Fruit fly (Drosophila melanogaster) whole organism, embryonic: Measurements from ENCODE around the gene ich.

Experiments
- Ada2b ChIP-seq: fragments of 200-800 bp; sonication (Bioruptor generic); IDR thresholded peaks from 2 replicates; pipeline ENCODE4 v1.3.6; 2022; ENCODE audit warnings: missing biosample characterization, missing genetic modification characterization
- CG10321 ChIP-seq: fragments of 200-800 bp; sonication (Bioruptor generic); IDR thresholded peaks from 2 replicates; pipeline ENCODE4 v1.3.6; 2022; ENCODE audit warnings: missing biosample characterization, missing genetic modification characterization
- CG13296 ChIP-seq: fragments of 200-800 bp; sonication (Bioruptor generic); optimal IDR thresholded peaks from 3 replicates; lab custom pipeline; 2018; ENCODE audit warnings: missing biosample characterization, mild to moderate bottlenecking, missing genetic modification characterization
- CG14860 ChIP-seq: fragments of 200-800 bp; sonication (Bioruptor generic); IDR thresholded peaks from 3 replicates; pipeline ENCODE4 v1.3.6; 2022; ENCODE audit warnings: missing biosample characterization, missing genetic modification characterization; ENCODE audit not compliant: partially characterized antibody
- CG15514 ChIP-seq: fragments of 200-800 bp; sonication (Bioruptor generic); optimal IDR thresholded peaks from 3 replicates; lab custom pipeline; 2017; ENCODE audit warnings: missing biosample characterization, missing genetic modification characterization, mild to moderate bottlenecking, moderate library complexity, missing genetic modification reagents
- CG16813 ChIP-seq: fragments of 200-800 bp; sonication (Bioruptor generic); IDR thresholded peaks from 3 replicates; pipeline ENCODE4 v1.3.6; 2022; ENCODE audit warnings: missing biosample characterization, missing genetic modification characterization; ENCODE audit not compliant: partially characterized antibody
- CG2678 ChIP-seq: fragments of 200-800 bp; sonication (Bioruptor generic); optimal IDR thresholded peaks from 3 replicates; lab custom pipeline; 2019; ENCODE audit warnings: missing biosample characterization, mild to moderate bottlenecking, missing genetic modification characterization, moderate library complexity
- CG31224 ChIP-seq: fragments of 200-800 bp; sonication (Bioruptor generic); IDR thresholded peaks from 2 replicates; pipeline ENCODE4 v1.3.6; 2022; ENCODE audit warnings: missing biosample characterization, missing genetic modification characterization
- CG34376 ChIP-seq: fragments of 200-800 bp; sonication (Bioruptor generic); optimal IDR thresholded peaks from 2 replicates; lab custom pipeline; 2018; ENCODE audit warnings: missing biosample characterization, mild to moderate bottlenecking, missing genetic modification characterization
- CG3995 ChIP-seq: fragments of 200-800 bp; sonication (Bioruptor generic); optimal IDR thresholded peaks from 3 replicates; lab custom pipeline; 2016; ENCODE audit warnings: missing biosample characterization, missing genetic modification characterization
- CG4617 ChIP-seq: fragments of 200-800 bp; sonication (Bioruptor generic); optimal IDR thresholded peaks from 3 replicates; lab custom pipeline; 2016; ENCODE audit warnings: missing biosample characterization, missing genetic modification characterization, borderline replicate concordance
- CG6175 ChIP-seq: fragments of 200-800 bp; sonication (Bioruptor generic); IDR thresholded peaks from 3 replicates; pipeline ENCODE4 v1.3.6; 2022; ENCODE audit warnings: missing biosample characterization, missing genetic modification characterization
- CG6654 ChIP-seq: fragments of 200-800 bp; sonication (Bioruptor generic); optimal IDR thresholded peaks from 2 replicates; lab custom pipeline; 2017; ENCODE audit warnings: missing biosample characterization, mild to moderate bottlenecking, missing genetic modification characterization
- CG6683 ChIP-seq: fragments of 200-800 bp; sonication (Bioruptor generic); optimal IDR thresholded peaks from 2 replicates; lab custom pipeline; 2017; ENCODE audit warnings: missing biosample characterization, mild to moderate bottlenecking, missing genetic modification characterization, missing genetic modification reagents
- CG6791 ChIP-seq: fragments of 200-800 bp; sonication (Bioruptor generic); IDR thresholded peaks from 3 replicates; pipeline ENCODE4 v1.3.6; 2022; ENCODE audit warnings: missing biosample characterization, missing genetic modification characterization; ENCODE audit not compliant: partially characterized antibody
- CG7372 ChIP-seq: fragments of 200-800 bp; sonication (Bioruptor generic); IDR thresholded peaks from 2 replicates; pipeline ENCODE4 v1.3.6; 2022; ENCODE audit warnings: missing biosample characterization, missing genetic modification characterization
- CG8765 ChIP-seq: fragments of 200-800 bp; sonication (Bioruptor generic); IDR thresholded peaks from 2 replicates; pipeline ENCODE4 v1.3.6; 2022; ENCODE audit warnings: missing biosample characterization, missing genetic modification characterization
- CG8924 ChIP-seq: fragments of 200-800 bp; optimal IDR thresholded peaks from 3 replicates; lab custom pipeline; 2019; ENCODE audit warnings: missing biosample characterization, mild to moderate bottlenecking, missing genetic modification characterization, moderate library complexity
- CHES-1-like ChIP-seq: fragments of 200-800 bp; sonication (Bioruptor generic); optimal IDR thresholded peaks from 2 replicates; lab custom pipeline; 2016; ENCODE audit warnings: missing biosample characterization, missing genetic modification characterization
- Dip2 ChIP-seq: fragments of 200-800 bp; sonication (Bioruptor generic); IDR thresholded peaks from 2 replicates; pipeline ENCODE4 v1.3.6; 2022; ENCODE audit warnings: missing biosample characterization, missing genetic modification characterization
- Doc2 ChIP-seq: fragments of 200-800 bp; sonication (Bioruptor generic); IDR thresholded peaks from 2 replicates; pipeline ENCODE4 v1.3.6; 2022; ENCODE audit warnings: missing biosample characterization, missing genetic modification characterization
- Ets65A ChIP-seq: fragments of 200-800 bp; sonication (Bioruptor generic); peaks from one replicate; lab custom pipeline; 2016; ENCODE audit warnings: missing biosample characterization, missing genetic modification characterization
- Fer3 ChIP-seq: fragments of 200-800 bp; sonication (Bioruptor generic); optimal IDR thresholded peaks from 2 replicates; lab custom pipeline; 2018; ENCODE audit warnings: missing biosample characterization, mild to moderate bottlenecking, missing genetic modification characterization, moderate library complexity
- H2.0 ChIP-seq: fragments of 200-800 bp; sonication (Bioruptor generic); IDR thresholded peaks from 2 replicates; pipeline ENCODE4 v1.3.6; 2022; ENCODE audit warnings: missing biosample characterization, missing genetic modification characterization
- HLH54F ChIP-seq: fragments of 200-800 bp; sonication (Bioruptor generic); optimal IDR thresholded peaks from 3 replicates; lab custom pipeline; 2016; ENCODE audit warnings: missing biosample characterization, missing genetic modification characterization
- Hey ChIP-seq: fragments of 200-800 bp; sonication (Bioruptor generic); optimal IDR thresholded peaks from 3 replicates; lab custom pipeline; 2018; ENCODE audit warnings: missing biosample characterization, mild to moderate bottlenecking, missing genetic modification characterization
- Hmx ChIP-seq: fragments of 200-800 bp; sonication (Bioruptor generic); optimal IDR thresholded peaks from 2 replicates; lab custom pipeline; 2016; ENCODE audit warnings: missing biosample characterization, missing genetic modification characterization
- Lpt ChIP-seq: fragments of >200 bp; optimal IDR thresholded peaks from 2 replicates; lab custom pipeline; 2018; ENCODE audit warnings: missing biosample characterization, missing genetic modification characterization
- MBD-R2 ChIP-seq: fragments of 200-800 bp; sonication (Bioruptor generic); IDR thresholded peaks from 2 replicates; pipeline ENCODE4 v1.3.6; 2022; ENCODE audit warnings: missing biosample characterization, missing genetic modification characterization
- MTF-1 ChIP-seq: fragments of 200-800 bp; sonication (Bioruptor generic); optimal IDR thresholded peaks from 2 replicates; lab custom pipeline; 2018; ENCODE audit warnings: missing biosample characterization, mild to moderate bottlenecking, missing genetic modification characterization, borderline replicate concordance
- Max ChIP-seq: fragments of 200-800 bp; sonication (Bioruptor generic); optimal IDR thresholded peaks from 2 replicates; lab custom pipeline; 2016; ENCODE audit warnings: missing biosample characterization, mild to moderate bottlenecking, missing genetic modification characterization
- Med ChIP-seq: fragments of 200-800 bp; sonication (Bioruptor generic); peaks from one replicate; lab custom pipeline; 2016; ENCODE audit warnings: missing biosample characterization, missing genetic modification characterization, mild to moderate bottlenecking, inconsistent platforms, moderate library complexity
- PHDP ChIP-seq: fragments of 200-800 bp; sonication (Bioruptor generic); optimal IDR thresholded peaks from 3 replicates; lab custom pipeline; 2018; ENCODE audit warnings: missing biosample characterization, mild to moderate bottlenecking, missing genetic modification characterization, moderate library complexity
- Sin3A ChIP-seq: fragments of >200 bp; optimal IDR thresholded peaks from 2 replicates; lab custom pipeline; 2018
- Trl ChIP-seq, 3 experiments: fragments of >200 bp in 2 of 3; fragments of 200-800 bp in 1 of 3; sonication (Bioruptor generic) in 1 of 3; optimal IDR thresholded peaks; 2 replicates in 1 of 3; 3 replicates in 2 of 3; lab custom pipeline; 2016 to 2017; ENCODE audit warnings: missing biosample characterization in 1 of 3, missing genetic modification characterization in 1 of 3
- ap ChIP-seq: fragments of 200-800 bp; sonication (Bioruptor generic); IDR thresholded peaks from 2 replicates; pipeline ENCODE4 v1.3.6; 2022; ENCODE audit warnings: missing biosample characterization, missing genetic modification characterization
- br ChIP-seq: fragments of >200 bp; optimal IDR thresholded peaks from 2 replicates; lab custom pipeline; 2017
- cad ChIP-seq: fragments of >200 bp; optimal IDR thresholded peaks from 2 replicates; lab custom pipeline; 2017; ENCODE audit warnings: missing biosample characterization, missing genetic modification characterization
- dysf ChIP-seq: fragments of 200-800 bp; sonication (Bioruptor generic); IDR thresholded peaks from 3 replicates; pipeline ENCODE4 v1.3.6; 2022; ENCODE audit warnings: missing biosample characterization, missing genetic modification characterization
- ewg ChIP-seq: fragments of 200-800 bp; sonication (Bioruptor generic); optimal IDR thresholded peaks from 3 replicates; lab custom pipeline; 2017; ENCODE audit warnings: mild to moderate bottlenecking, missing biosample characterization, missing genetic modification reagents, missing genetic modification characterization
- gcm2 ChIP-seq: fragments of 200-800 bp; sonication (Bioruptor generic); optimal IDR thresholded peaks from 2 replicates; lab custom pipeline; 2016; ENCODE audit warnings: missing biosample characterization, missing genetic modification characterization
- grau ChIP-seq: fragments of 200-800 bp; optimal IDR thresholded peaks from 3 replicates; lab custom pipeline; 2019; ENCODE audit warnings: missing biosample characterization, mild to moderate bottlenecking, missing genetic modification characterization, moderate library complexity
- lilli ChIP-seq: fragments of 200-800 bp; sonication (Bioruptor generic); optimal IDR thresholded peaks from 3 replicates; lab custom pipeline; 2016; ENCODE audit warnings: missing biosample characterization, missing genetic modification characterization
- sens ChIP-seq: fragments of 200-800 bp; sonication (Bioruptor generic); peaks from one replicate; lab custom pipeline; 2016; ENCODE audit warnings: missing biosample characterization, missing genetic modification characterization
- shn ChIP-seq: fragments of 200-800 bp; sonication (Bioruptor generic); optimal IDR thresholded peaks from 3 replicates; lab custom pipeline; 2016; ENCODE audit warnings: missing biosample characterization, missing genetic modification characterization
- sima ChIP-seq: fragments of 200-800 bp; sonication (Bioruptor generic); optimal IDR thresholded peaks from 2 replicates; lab custom pipeline; 2016; ENCODE audit warnings: missing biosample characterization, missing genetic modification characterization
- slp2 ChIP-seq: fragments of 200-800 bp; sonication (Bioruptor generic); optimal IDR thresholded peaks from 2 replicates; lab custom pipeline; 2016; ENCODE audit warnings: missing biosample characterization, missing genetic modification characterization
- ssp ChIP-seq: fragments of 200-800 bp; sonication (Bioruptor generic); IDR thresholded peaks from 2 replicates; pipeline ENCODE4 v1.3.6; 2022; ENCODE audit warnings: missing biosample characterization, missing genetic modification characterization
- tll ChIP-seq, 2 experiments: fragments of 200-800 bp in 1 of 2; fragments of >200 bp in 1 of 2; sonication (Bioruptor generic) in 1 of 2; optimal IDR thresholded peaks; 2 replicates each; lab custom pipeline; 2017 to 2019; ENCODE audit warnings: missing biosample characterization in 2 of 2, missing genetic modification characterization in 2 of 2, mild to moderate bottlenecking in 1 of 2, moderate library complexity in 1 of 2
- wek ChIP-seq: fragments of 200-800 bp; sonication (Bioruptor generic); optimal IDR thresholded peaks from 3 replicates; lab custom pipeline; 2018; ENCODE audit warnings: missing biosample characterization, mild to moderate bottlenecking, missing genetic modification characterization, moderate library complexity
- zf30C ChIP-seq: fragments of 200-800 bp; sonication (Bioruptor generic); optimal IDR thresholded peaks from 3 replicates; lab custom pipeline; 2018; ENCODE audit warnings: missing biosample characterization, mild to moderate bottlenecking, missing genetic modification characterization

The ich gene

DNA sequence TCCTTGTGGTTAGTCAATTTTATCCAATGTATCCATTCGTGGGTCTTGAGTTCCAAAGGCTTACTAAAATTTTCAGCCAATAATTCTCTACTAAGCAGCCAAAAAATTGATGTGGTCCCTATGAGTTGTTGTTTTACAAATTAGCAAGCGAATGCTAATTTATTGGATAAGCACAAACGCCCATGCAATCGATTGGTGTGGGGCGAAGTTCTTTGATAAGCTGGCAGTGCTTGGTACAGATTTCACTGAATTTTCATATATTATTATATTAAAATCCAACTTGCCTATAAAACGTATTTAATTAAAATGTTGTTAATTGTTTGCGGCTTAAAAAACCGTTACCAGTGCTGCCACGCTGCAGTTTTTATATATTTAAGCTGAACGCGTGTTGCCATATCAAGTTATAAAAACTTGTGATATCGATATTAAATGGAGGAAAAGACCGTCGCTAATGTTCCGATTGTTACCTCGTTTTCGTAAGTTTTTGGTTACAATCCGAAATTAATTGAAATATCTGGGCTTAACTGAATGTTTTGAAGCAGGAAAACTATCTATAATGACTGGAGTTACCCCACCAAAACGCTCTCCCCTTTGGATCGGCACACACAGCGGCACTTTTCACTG is 40.9 kb upstream of the ich start, which contains the start of the genes CG31100 and CG11980 (continued):
- TF ChIP-seq Fer3 = no peak
- TF ChIP-seq Dip2 (GFP tag; lab: Robert Waterston, UW) = no peak
- TF ChIP-seq H2.0 (GFP tag; lab: Robert Waterston, UW) = no peak
- no peak for TF ChIP-seq sima (GFP tag; lab: Kevin White, UChicago)
- TF ChIP-seq CG10321 (GFP tag; lab: Robert Waterston, UW) = no peak
- peak; percentile 16 for TF ChIP-seq PHDP (tag; lab: Kevin White, UChicago)
- TF ChIP-seq CG6654 = no peak
- TF ChIP-seq Max (GFP tag; lab: Kevin White, UChicago) = peak; percentile 13
- TF ChIP-seq br (lab: Kevin White, UChicago) = no peak
- TF ChIP-seq ssp (GFP tag; lab: Robert Waterston, UW) = no peak
- TF ChIP-seq Ets65A (GFP tag; lab: Kevin White, UChicago) = no peak
- TF ChIP-seq CG8765 (GFP tag; lab: Robert Waterston, UW) = no peak
- peak; percentile 72; the same call in 2 of the 3 replicates for TF ChIP-seq CG6791 (GFP tag; lab: Robert Waterston, UW)
- TF ChIP-seq CG6175 (GFP tag; lab: Robert Waterston, UW) = no peak
- peak; percentile 3 for TF ChIP-seq grau
- no peak for TF ChIP-seq CG2678
- no peak for TF ChIP-seq Hey (tag; lab: Kevin White, UChicago)
- TF ChIP-seq CG31224 = no peak
- no peak for TF ChIP-seq zf30C (GFP tag; lab: Kevin White, UChicago)
- TF ChIP-seq ewg (GFP tag; lab: Kevin White, UChicago) = no peak
- TF ChIP-seq Ada2b = no peak
- no peak; the same call in 2 of the 3 replicates for TF ChIP-seq CG14860
- TF ChIP-seq CG16813 (GFP tag; lab: Robert Waterston, UW) = peak; percentile 73
- no peak for TF ChIP-seq Trl (optimal IDR thresholded peaks at IDR 0.05; lab: Kevin White, UChicago)
- no peak for TF ChIP-seq Trl (GFP tag; optimal IDR thresholded peaks at IDR 0.05; lab: Kevin White, UChicago)
- TF ChIP-seq CG6683 = no peak
- peak; percentile 46 for TF ChIP-seq MBD-R2 (GFP tag; lab: Robert Waterston, UW)
- peak; percentile 18 for TF ChIP-seq CG3995 (GFP tag; lab: Kevin White, UChicago)
- no peak for TF ChIP-seq CG34376 (GFP tag; lab: Kevin White, UChicago)
- TF ChIP-seq HLH54F = no peak
- no peak for TF ChIP-seq CG8924 (tag; lab: Kevin White, UChicago)
- TF ChIP-seq tll (GFP tag; optimal IDR thresholded peaks at IDR 0.05; lab: Kevin White, UChicago) = no peak
- no peak for TF ChIP-seq ap (GFP tag; lab: Robert Waterston, UW)
- no peak for TF ChIP-seq gcm2 (GFP tag; lab: Kevin White, UChicago)
- TF ChIP-seq dysf (GFP tag; lab: Robert Waterston, UW) = no peak
- TF ChIP-seq Doc2 = no peak
- no peak for TF ChIP-seq MTF-1 (GFP tag; lab: Kevin White, UChicago)
- TF ChIP-seq shn (GFP tag; lab: Kevin White, UChicago) = no peak
- no peak for TF ChIP-seq Hmx (GFP tag; lab: Kevin White, UChicago)
- TF ChIP-seq CG13296 (GFP tag; lab: Kevin White, UChicago) = no peak
- peak; percentile 30 for TF ChIP-seq lilli (GFP tag; lab: Kevin White, UChicago)
- TF ChIP-seq Sin3A (lab: Kevin White, UChicago) = peak; percentile 13
- no peak for TF ChIP-seq CG7372 (GFP tag; lab: Robert Waterston, UW)
- no peak for TF ChIP-seq cad (GFP tag; lab: Kevin White, UChicago)
- TF ChIP-seq CG4617 (GFP tag; lab: Kevin White, UChicago) = peak; percentile 73
- peak; percentile 72 for TF ChIP-seq sens (GFP tag; lab: Kevin White, UChicago)
- no peak for TF ChIP-seq Lpt (GFP tag; lab: Kevin White, UChicago)
- peak; percentile 33 for TF ChIP-seq CHES-1-like (GFP tag; lab: Kevin White, UChicago)
- TF ChIP-seq wek (GFP tag; lab: Kevin White, UChicago) = peak; percentile 23
- TF ChIP-seq Med = peak; percentile 60
- no peak for TF ChIP-seq slp2 (GFP tag; lab: Kevin White, UChicago)
- TF ChIP-seq CG15514 = peak; percentile 58
